Worm (Caenorhabditis elegans) whole organism, L4 larva: ENCODE measurements around the gene pas-6.
A peak's percentile ranks its signal among the peaks of the same experiment; 100 is the strongest.

Experiments used
- F44E2.7 ChIP-seq: fragments of 200-800 bp; sonication (Bioruptor generic); IDR thresholded peaks from 2 replicates; pipeline ENCODE4 v2.1.2; 2022; ENCODE audit warnings: missing genetic modification characterization, missing compliant biosample characterization
- T26A8.4 ChIP-seq: fragments of 200-800 bp; sonication (Bioruptor generic); IDR thresholded peaks from 2 replicates; pipeline ENCODE4 v1.3.6; 2022; ENCODE audit warnings: missing genetic modification characterization, missing compliant biosample characterization
- Y105C5A.15 ChIP-seq: fragments of 200-800 bp; sonication (Bioruptor generic); IDR thresholded peaks from 2 replicates; pipeline ENCODE4 v1.3.6; 2022; ENCODE audit warnings: missing genetic modification characterization, missing compliant biosample characterization
- Y48G9A.11 ChIP-seq: fragments of 200-800 bp; sonication (Bioruptor generic); IDR thresholded peaks from 2 replicates; pipeline ENCODE4 v1.3.6; 2022; ENCODE audit warnings: missing genetic modification reagents, missing genetic modification characterization, missing compliant biosample characterization
- ZK337.2 ChIP-seq: fragments of 200-800 bp; sonication (Bioruptor generic); IDR thresholded peaks from 2 replicates; pipeline ENCODE4 v1.3.6; 2022; ENCODE audit warnings: missing genetic modification reagents, missing genetic modification characterization, missing compliant biosample characterization
- aha-1 ChIP-seq: fragments of 150-350 bp; peaks from one replicate; lab custom pipeline; 2014; ENCODE audit warnings: missing biosample characterization, missing genetic modification characterization
- aly-2 ChIP-seq: sonication (generic microtip); optimal IDR thresholded peaks from 2 replicates; lab custom pipeline; 2018; ENCODE audit warnings: missing biosample characterization, missing genetic modification characterization
- ama-1 ChIP-seq: fragments of 150-350 bp; optimal IDR thresholded peaks from 2 replicates; lab custom pipeline; 2014; ENCODE audit warnings: inconsistent platforms, mixed read lengths
- ceh-20 ChIP-seq: fragments of 200-800 bp; sonication (Bioruptor generic); IDR thresholded peaks from 2 replicates; pipeline ENCODE4 v1.3.6; 2022; ENCODE audit warnings: missing genetic modification reagents, missing genetic modification characterization, missing compliant biosample characterization
- ceh-44 ChIP-seq: fragments of 200-800 bp; sonication (Bioruptor generic); IDR thresholded peaks from 2 replicates; pipeline ENCODE4 v1.3.6; 2022; ENCODE audit warnings: missing genetic modification reagents, missing genetic modification characterization, missing compliant biosample characterization
- ceh-82 ChIP-seq: sonication (generic microtip); optimal IDR thresholded peaks from 2 replicates; lab custom pipeline; 2017; ENCODE audit warnings: missing biosample characterization, missing genetic modification characterization
- ces-1 ChIP-seq: fragments of 150-350 bp; sonication (generic microtip); optimal IDR thresholded peaks from 4 replicates; lab custom pipeline; 2014; ENCODE audit warnings: missing biosample characterization, missing genetic modification reagents, missing genetic modification characterization
- ctbp-1 ChIP-seq: fragments of 200-800 bp; sonication (Bioruptor generic); IDR thresholded peaks from 2 replicates; pipeline ENCODE4 v1.3.6; 2022; ENCODE audit warnings: missing genetic modification reagents, missing genetic modification characterization, missing compliant biosample characterization
- daf-12 ChIP-seq: fragments of 150-350 bp; optimal IDR thresholded peaks from 2 replicates; lab custom pipeline; 2014; ENCODE audit warnings: missing biosample characterization, missing genetic modification reagents, missing genetic modification characterization
- dmd-6 ChIP-seq: fragments of 200-800 bp; sonication (Bioruptor generic); IDR thresholded peaks from 2 replicates; pipeline ENCODE4 v1.3.6; 2022; ENCODE audit warnings: missing genetic modification reagents, missing genetic modification characterization, missing compliant biosample characterization
- dmd-8 ChIP-seq: fragments of 200-800 bp; sonication (Bioruptor generic); IDR thresholded peaks from 2 replicates; pipeline ENCODE4 v1.3.6; 2022; ENCODE audit warnings: missing genetic modification characterization, missing compliant biosample characterization
- dve-1 ChIP-seq: sonication (generic microtip); optimal IDR thresholded peaks from 2 replicates; lab custom pipeline; 2017; ENCODE audit warnings: antibody characterized with exemption, mild to moderate bottlenecking, missing genetic modification characterization, missing compliant biosample characterization; ENCODE audit not compliant: insufficient read depth
- egl-43 ChIP-seq: fragments of 200-800 bp; sonication (Bioruptor generic); IDR thresholded peaks from 2 replicates; pipeline ENCODE4 v1.3.6; 2022; ENCODE audit warnings: missing genetic modification reagents, missing genetic modification characterization, missing compliant biosample characterization
- hmg-1.1 ChIP-seq: fragments of 200-800 bp; sonication (Bioruptor generic); IDR thresholded peaks from 2 replicates; pipeline ENCODE4 v1.3.6; 2022; ENCODE audit warnings: missing genetic modification reagents, missing genetic modification characterization, missing compliant biosample characterization
- jun-1 ChIP-seq: fragments of 150-350 bp; optimal IDR thresholded peaks from 2 replicates; lab custom pipeline; 2014; ENCODE audit warnings: missing biosample characterization, missing genetic modification reagents, missing genetic modification characterization
- lim-7 ChIP-seq: fragments of 200-800 bp; sonication (Bioruptor generic); IDR thresholded peaks from 2 replicates; pipeline ENCODE4 v1.3.6; 2022; ENCODE audit warnings: missing genetic modification characterization, missing compliant biosample characterization
- lin-38 ChIP-seq: fragments of 200-800 bp; sonication (Bioruptor generic); IDR thresholded peaks from 2 replicates; pipeline ENCODE4 v1.3.6; 2022; ENCODE audit warnings: missing genetic modification reagents, missing genetic modification characterization, missing compliant biosample characterization
- lsy-2 ChIP-seq, 2 experiments: fragments of 150-350 bp in 1 of 2; sonication (generic microtip) in 1 of 2; optimal IDR thresholded peaks; 2 replicates each; lab custom pipeline; 2014 to 2017; ENCODE audit warnings: missing biosample characterization in 2 of 2, missing genetic modification characterization in 2 of 2
- mdl-1 ChIP-seq, 2 experiments: fragments of 150-350 bp in 1 of 2; sonication (generic microtip) in 1 of 2; optimal IDR thresholded peaks; 2 replicates each; lab custom pipeline; 2014 to 2017; ENCODE audit warnings: missing biosample characterization in 2 of 2, missing genetic modification characterization in 2 of 2
- mep-1 ChIP-seq: fragments of 150-350 bp; sonication (generic microtip); optimal IDR thresholded peaks from 3 replicates; lab custom pipeline; 2014; ENCODE audit warnings: missing biosample characterization, missing genetic modification characterization
- nhr-111 ChIP-seq: fragments of 200-800 bp; sonication (Bioruptor generic); optimal IDR thresholded peaks from 2 replicates; lab custom pipeline; 2018; ENCODE audit warnings: mild to moderate bottlenecking, missing genetic modification characterization, missing compliant biosample characterization
- nhr-25 ChIP-seq: sonication (generic microtip); optimal IDR thresholded peaks from 2 replicates; lab custom pipeline; 2017; ENCODE audit warnings: missing genetic modification characterization, mild to moderate bottlenecking, missing compliant biosample characterization, antibody characterized with exemption, moderate library complexity, borderline replicate concordance; ENCODE audit not compliant: insufficient read depth
- nhr-41 ChIP-seq: fragments of 200-800 bp; sonication (Bioruptor generic); IDR thresholded peaks from 2 replicates; pipeline ENCODE4 v1.3.6; 2022; ENCODE audit warnings: missing genetic modification reagents, missing genetic modification characterization, missing compliant biosample characterization
- nhr-6 ChIP-seq: fragments of 150-350 bp; optimal IDR thresholded peaks from 2 replicates; lab custom pipeline; 2014; ENCODE audit warnings: missing biosample characterization, missing genetic modification characterization
- rbr-2 ChIP-seq: sonication (generic microtip); optimal IDR thresholded peaks from 2 replicates; lab custom pipeline; 2016; ENCODE audit warnings: missing genotype, missing genetic modification characterization, missing compliant biosample characterization
- sdz-12 ChIP-seq: fragments of 200-800 bp; sonication (Bioruptor generic); optimal IDR thresholded peaks from 2 replicates; lab custom pipeline; 2018; ENCODE audit warnings: mild to moderate bottlenecking, missing genetic modification characterization, missing compliant biosample characterization
- set-16 ChIP-seq: fragments of 200-800 bp; sonication (Bioruptor generic); IDR thresholded peaks from 2 replicates; pipeline ENCODE4 v1.3.6; 2022; ENCODE audit warnings: missing genetic modification reagents, missing genetic modification characterization, missing compliant biosample characterization
- skn-1 ChIP-seq: fragments of 150-350 bp; optimal IDR thresholded peaks from 2 replicates; lab custom pipeline; 2014; ENCODE audit warnings: missing biosample characterization, missing genetic modification characterization
- snpc-1.2 ChIP-seq: fragments of 200-800 bp; sonication (Bioruptor generic); IDR thresholded peaks from 2 replicates; pipeline ENCODE4 v1.3.6; 2022; ENCODE audit warnings: missing genetic modification reagents, missing genetic modification characterization, missing compliant biosample characterization
- spr-3 ChIP-seq: fragments of 200-800 bp; sonication (Bioruptor generic); optimal IDR thresholded peaks from 2 replicates; lab custom pipeline; 2018; ENCODE audit warnings: mild to moderate bottlenecking, missing genetic modification characterization, missing compliant biosample characterization
- zfp-2 ChIP-seq: sonication (generic microtip); optimal IDR thresholded peaks from 2 replicates; lab custom pipeline; 2016; ENCODE audit warnings: mild to moderate bottlenecking, missing genetic modification characterization, missing compliant biosample characterization
- zfp-3 ChIP-seq: fragments of 200-800 bp; sonication (Bioruptor generic); conservative IDR thresholded peaks from 2 replicates; pipeline ENCODE4 v1.3.6; 2022; ENCODE audit warnings: missing genetic modification reagents, missing genetic modification characterization, missing compliant biosample characterization

pas-6 gene

ce11 chrV:5587042-5587441 is 2.9 kb upstream of the pas-6 start (continued):
- TF ChIP-seq dmd-6 (GFP tag; lab: Robert Waterston, UW), result peak; percentile 34; the same call in 1 of the 2 replicates
- TF ChIP-seq jun-1, result no peak
- peak; percentile 20 for TF ChIP-seq spr-3 (GFP tag; lab: Kevin White, UChicago)
- 0 out of 2 replicates have a peak, but pooled peaks have one; percentile 52 for TF ChIP-seq hmg-1.1 (GFP tag; lab: Robert Waterston, UW)
- TF ChIP-seq ZK337.2, result 0 out of 2 replicates have a peak, but pooled peaks have one; percentile 28
- no peak for TF ChIP-seq nhr-6 (tag; lab: Kevin White, UChicago)
- TF ChIP-seq dve-1, result peak; percentile 31
- TF ChIP-seq T26A8.4 (GFP tag; lab: Robert Waterston, UW), result peak; percentile 78
- no peak for TF ChIP-seq daf-12 (tag; lab: Kevin White, UChicago)
- peak; percentile 29; the same call in 1 of the 2 replicates for TF ChIP-seq set-16 (GFP tag; lab: Robert Waterston, UW)
- TF ChIP-seq, all 104 proteins: peak for 25

ce11 chrV:5584833-5585232 is 690 bp upstream of the pas-6 start, which contains the start of gene CD4.11:
CD4.11 (plus strand) TSS chrV:5585133.
- TF ChIP-seq ama-1 (lab: Kevin White, UChicago) (no peak), nhr-111 (GFP tag; lab: Kevin White, UChicago) (no peak), nhr-25 (tag; lab: Kevin White, UChicago) (no peak), zfp-3 (GFP tag; lab: Robert Waterston, UW) (no peak), ces-1 (no peak), Y48G9A.11 (GFP tag; lab: Robert Waterston, UW) (no peak), ceh-82 (no peak), rbr-2 (no peak), nhr-41 (GFP tag; lab: Robert Waterston, UW) (no peak)

DNA sequence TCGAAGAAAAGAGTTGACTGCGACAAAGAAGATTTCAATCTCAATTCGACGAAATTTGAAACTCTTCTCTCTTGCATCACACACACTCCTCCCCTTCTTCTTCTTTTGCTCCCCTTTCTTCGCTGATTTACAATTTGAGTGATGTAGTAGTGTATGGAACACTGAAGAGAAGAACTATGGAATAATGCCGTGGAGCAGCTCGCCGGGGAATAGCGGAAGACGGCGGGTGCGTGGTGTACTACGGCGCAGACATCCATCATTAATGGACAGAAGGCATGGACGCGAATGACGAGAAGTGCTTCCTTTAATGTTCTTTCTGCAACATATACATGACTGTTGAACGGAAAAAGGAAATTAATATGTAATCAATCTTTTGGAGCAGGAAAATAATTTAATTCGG is 1.3 kb downstream of the pas-6 start:
- TF ChIP-seq skn-1 (tag; lab: Kevin White, UChicago), result no peak
- TF ChIP-seq aha-1 (tag; lab: Kevin White, UChicago), result peak; percentile 52
- TF ChIP-seq mdl-1 (tag; optimal IDR thresholded peaks at IDR 0.05; lab: Kevin White, UChicago), result no peak
- TF ChIP-seq zfp-2 (tag; lab: Kevin White, UChicago), result no peak
- no peak for TF ChIP-seq dmd-8 (GFP tag; lab: Robert Waterston, UW)
- peak; percentile 40 for TF ChIP-seq mep-1 (tag; lab: Kevin White, UChicago)
- no peak for TF ChIP-seq F44E2.7 (GFP tag; lab: Robert Waterston, UW)
- TF ChIP-seq ctbp-1 (GFP tag; lab: Robert Waterston, UW), result 0 out of 2 replicates have a peak, but pooled peaks have one; percentile 12
- 0 out of 2 replicates have a peak, but pooled peaks have one; percentile 53 for TF ChIP-seq egl-43 (GFP tag; lab: Robert Waterston, UW)
- no peak for TF ChIP-seq sdz-12 (GFP tag; lab: Kevin White, UChicago)
- peak; percentile 54; the same call in 1 of the 2 replicates for TF ChIP-seq snpc-1.2 (GFP tag; lab: Robert Waterston, UW)
- TF ChIP-seq dve-1, result peak; percentile 3
- no peak for TF ChIP-seq Y105C5A.15 (GFP tag; lab: Robert Waterston, UW)
- TF ChIP-seq ceh-20 (GFP tag; lab: Robert Waterston, UW), result peak; percentile 13; the same call in 1 of the 2 replicates
- no peak for TF ChIP-seq aly-2
- no peak for TF ChIP-seq lim-7 (GFP tag; lab: Robert Waterston, UW)
- TF ChIP-seq lin-38 (GFP tag; lab: Robert Waterston, UW), result 0 out of 2 replicates have a peak, but pooled peaks have one; percentile 31
- no peak for TF ChIP-seq ceh-44 (GFP tag; lab: Robert Waterston, UW)
- peak in 1 of 2 experiments; percentile 27 for TF ChIP-seq lsy-2 (tag; optimal IDR thresholded peaks at IDR 0.05; lab: Kevin White, UChicago)
- TF ChIP-seq ama-1 (lab: Kevin White, UChicago), result peak; percentile 83
